Fruit fly (Drosophila melanogaster) whole organism, embryonic: Measurements from ENCODE around the gene CG43093.

Source experiments
- Awh ChIP-seq: fragments of 200-800 bp; sonication (Bioruptor generic); IDR thresholded peaks from 2 replicates; pipeline ENCODE4, ENCODE4 v1.3.6; 2022; ENCODE audit warnings: missing biosample characterization, missing genetic modification characterization
- CG11085 ChIP-seq: fragments of 200-800 bp; sonication (Bioruptor generic); IDR thresholded peaks from 2 replicates; pipeline ENCODE4 v1.3.6; 2022; ENCODE audit warnings: missing biosample characterization, missing genetic modification characterization
- CG9437 ChIP-seq: fragments of 200-800 bp; sonication (Bioruptor generic); optimal IDR thresholded peaks from 2 replicates; lab custom pipeline; 2018; ENCODE audit warnings: missing biosample characterization, mild to moderate bottlenecking, missing genetic modification characterization
- E2f1 ChIP-seq: fragments of 200-800 bp; sonication (Bioruptor generic); IDR thresholded peaks from 2 replicates; pipeline ENCODE4 v1.3.6; 2022; ENCODE audit warnings: missing biosample characterization, missing genetic modification characterization
- HLHmδ ChIP-seq: fragments of 200-800 bp; sonication (Bioruptor generic); optimal IDR thresholded peaks from 2 replicates; lab custom pipeline; 2018; ENCODE audit warnings: missing biosample characterization, mild to moderate bottlenecking, missing genetic modification characterization, moderate library complexity
- HmgZ ChIP-seq: fragments of 200-800 bp; sonication (Bioruptor generic); optimal IDR thresholded peaks from 2 replicates; lab custom pipeline; 2018; ENCODE audit warnings: missing biosample characterization, mild to moderate bottlenecking, missing genetic modification characterization
- Hsf ChIP-seq: fragments of 200-800 bp; sonication (Bioruptor generic); optimal IDR thresholded peaks from 3 replicates; lab custom pipeline; 2016; ENCODE audit warnings: missing biosample characterization, missing genetic modification characterization
- Lim3 ChIP-seq: fragments of 200-800 bp; sonication (Bioruptor generic); IDR thresholded peaks from 2 replicates; pipeline ENCODE4 v1.3.6; 2022; ENCODE audit warnings: missing biosample characterization, missing genetic modification characterization
- Six4 ChIP-seq: fragments of 200-800 bp; sonication (Bioruptor generic); optimal IDR thresholded peaks from 2 replicates; lab custom pipeline; 2016; ENCODE audit warnings: missing biosample characterization, missing genetic modification characterization
- dmrt11E ChIP-seq: fragments of 200-800 bp; sonication (Bioruptor generic); optimal IDR thresholded peaks from 3 replicates; lab custom pipeline; 2018; ENCODE audit warnings: missing biosample characterization, mild to moderate bottlenecking, missing genetic modification characterization, moderate library complexity
- gro ChIP-seq: fragments of 200-800 bp; sonication (Bioruptor generic); optimal IDR thresholded peaks from 2 replicates; lab custom pipeline; 2016; ENCODE audit warnings: missing biosample characterization, missing genetic modification characterization

- TF ChIP-seq Lim3 (GFP tag; lab: Robert Waterston, UW) (no peak), HmgZ (tag; lab: Kevin White, UChicago) (no peak), E2f1 (GFP tag; lab: Robert Waterston, UW) (no peak), dmrt11E (tag; lab: Kevin White, UChicago) (no peak), HLHmδ (GFP tag; lab: Kevin White, UChicago) (no peak), Awh (GFP tag; lab: Robert Waterston, UW) (no peak), Six4 (no peak), gro (GFP tag; lab: Kevin White, UChicago) (no peak), CG9437 (GFP tag; lab: Kevin White, UChicago) (no peak), Hsf (no peak), CG11085 (GFP tag; lab: Robert Waterston, UW) (no peak)
Measured at dm6 chr3R:22766072-22766471, 4.0 kb downstream of the CG43093 start, which contains the start of gene Nepl15.
